Worm (Caenorhabditis elegans): ENCODE results near the gene hda-2.

The hda-2 gene

ce11 chrII:8016761-8017160 is 5.6 kb downstream of the hda-2 start (continued):
- peak; percentile 90 for TF ChIP-seq somi-1 (GFP tag; optimal IDR thresholded peaks at IDR 0.05)
- no peak for TF ChIP-seq efl-1 (GFP tag; optimal IDR thresholded peaks at IDR 0.05)
- no peak for TF ChIP-seq hmg-20 (GFP tag; IDR thresholded peaks at IDR 0.05)
- TF ChIP-seq unc-62 (GFP tag; optimal IDR thresholded peaks at IDR 0.05) = peak; percentile 45
- TF ChIP-seq cebp-2 (GFP tag; IDR thresholded peaks at IDR 0.05) = 0 out of 2 replicates have a peak, but pooled peaks have one; percentile 55
- 0 out of 2 replicates have a peak, but pooled peaks have one; percentile 60 for TF ChIP-seq lir-1 (GFP tag; conservative IDR thresholded peaks at IDR 0.05)
- TF ChIP-seq lag-1 (GFP tag; IDR thresholded peaks at IDR 0.05) = no peak
- peak; percentile 57 for TF ChIP-seq mcd-1 (GFP tag; IDR thresholded peaks at IDR 0.05)
- TF ChIP-seq nhr-90 (tag; optimal IDR thresholded peaks at IDR 0.05) = peak; percentile 22
- TF ChIP-seq F57C9.4 (tag; optimal IDR thresholded peaks at IDR 0.05) = no peak
- TF ChIP-seq hsf-1 (GFP tag; IDR thresholded peaks at IDR 0.05) = peak; percentile 38; the same call in 1 of the 2 replicates
- TF ChIP-seq xnd-1 (tag; optimal IDR thresholded peaks at IDR 0.05) = no peak
- peak; percentile 40 for TF ChIP-seq ztf-3 (GFP tag; optimal IDR thresholded peaks at IDR 0.05)
- no peak for TF ChIP-seq nfya-1 (tag; optimal IDR thresholded peaks at IDR 0.05; ENCODE audit: borderline replicate concordance, insufficient read depth)
- peak; percentile 60; the same call in 1 of the 2 replicates for TF ChIP-seq ekl-4 (GFP tag; IDR thresholded peaks at IDR 0.05)
- peak; percentile 68 for TF ChIP-seq attf-5 (GFP tag; optimal IDR thresholded peaks at IDR 0.05)
- TF ChIP-seq snpc-3.4 (tag; optimal IDR thresholded peaks at IDR 0.05) = peak; percentile 6
- peak; percentile 43 for TF ChIP-seq tlf-1 (GFP tag; optimal IDR thresholded peaks at IDR 0.05)
- peak; percentile 17 for TF ChIP-seq ztf-22 (GFP tag; optimal IDR thresholded peaks at IDR 0.05)
- no peak for TF ChIP-seq ceh-79 (tag; optimal IDR thresholded peaks at IDR 0.05)
- no peak for TF ChIP-seq unc-130 (GFP tag; optimal IDR thresholded peaks at IDR 0.05)
- no peak for TF ChIP-seq nhr-27 (tag; optimal IDR thresholded peaks at IDR 0.05)
- TF ChIP-seq F22D6.2 (tag; optimal IDR thresholded peaks at IDR 0.05) = no peak
- TF ChIP-seq Y67H2A.10 (GFP tag; conservative IDR thresholded peaks at IDR 0.05) = peak; percentile 51; the same call in 1 of the 2 replicates
- peak; percentile 76 for TF ChIP-seq C06A6.2 (GFP tag; conservative IDR thresholded peaks at IDR 0.05)

DNA sequence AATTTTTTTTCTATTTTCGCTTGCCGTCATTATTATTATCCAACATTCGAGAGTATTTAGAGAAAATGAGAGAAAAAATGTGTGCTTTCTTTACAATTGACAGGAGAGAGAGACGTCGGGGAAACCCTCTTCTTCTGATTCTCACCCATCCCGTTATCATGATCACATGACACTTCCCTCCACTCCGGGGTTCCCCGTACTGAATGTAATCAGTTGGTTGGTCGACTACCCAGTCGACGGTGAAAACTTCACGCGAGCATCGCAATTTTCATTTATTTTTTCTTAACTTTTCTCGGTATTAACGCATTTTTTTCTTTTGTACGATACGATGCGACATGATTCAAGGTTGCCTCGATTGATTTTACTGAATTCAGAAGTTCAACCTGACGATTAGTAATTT is 6.2 kb downstream of the hda-2 start:
- TF ChIP-seq athp-1 (tag; optimal IDR thresholded peaks at IDR 0.05) (no peak), nhr-90 (tag; optimal IDR thresholded peaks at IDR 0.05) (no peak), T07F8.4 (tag; optimal IDR thresholded peaks at IDR 0.05) (no peak), F57A8.1 (GFP tag; optimal IDR thresholded peaks at IDR 0.05) (no peak), hsf-1 (GFP tag; IDR thresholded peaks at IDR 0.05) (no peak), sptf-2 (GFP tag; optimal IDR thresholded peaks at IDR 0.05) (no peak), bed-1 (GFP tag; IDR thresholded peaks at IDR 0.05) (no peak), ztf-26 (tag; optimal IDR thresholded peaks at IDR 0.05) (no peak), pbrm-1 (GFP tag; IDR thresholded peaks at IDR 0.05) (peak; percentile 46; the same call in 1 of the 2 replicates), ekl-4 (GFP tag; IDR thresholded peaks at IDR 0.05) (no peak), lin-35 (GFP tag; optimal IDR thresholded peaks at IDR 0.05) (no peak), him-1 (tag; optimal IDR thresholded peaks at IDR 0.05) (no peak), repo-1 (tag; optimal IDR thresholded peaks at IDR 0.05) (no peak), snpc-4 (GFP tag; optimal IDR thresholded peaks at IDR 0.05) (no peak), snpc-4 (tag; optimal IDR thresholded peaks at IDR 0.05) (no peak), mxl-1 (tag; optimal IDR thresholded peaks at IDR 0.05) (no peak), T26A5.8 (tag; optimal IDR thresholded peaks at IDR 0.05) (no peak), let-607 (tag; optimal IDR thresholded peaks at IDR 0.05) (no peak), hrde-1 (tag; optimal IDR thresholded peaks at IDR 0.05; ENCODE audit: borderline replicate concordance) (no peak), dpff-1 (tag; optimal IDR thresholded peaks at IDR 0.05) (no peak), C06A6.2 (GFP tag; conservative IDR thresholded peaks at IDR 0.05) (0 out of 2 replicates have a peak, but pooled peaks have one; percentile 23), zim-3 (tag; optimal IDR thresholded peaks at IDR 0.05) (no peak), F57C9.4 (tag; optimal IDR thresholded peaks at IDR 0.05) (no peak), sea-2 (GFP tag; IDR thresholded peaks at IDR 0.05) (no peak), atf-7 (tag; optimal IDR thresholded peaks at IDR 0.05) (no peak), hlh-26 (GFP tag; conservative IDR thresholded peaks at IDR 0.05) (no peak), mel-28 (tag; optimal IDR thresholded peaks at IDR 0.05; ENCODE audit: borderline replicate concordance) (no peak), ceh-91 (GFP tag; IDR thresholded peaks at IDR 0.05) (no peak), pha-4 (tag; optimal IDR thresholded peaks at IDR 0.05) (no peak)

All from whole organism, young adult.